Fruit fly (Drosophila melanogaster) whole organism, embryonic: ENCODE measurements around the gene CG5850.
A peak's percentile ranks its signal among the peaks of the same experiment; 100 is the strongest.

Experiments
- CG11085 ChIP-seq: fragments of 200-800 bp; sonication (Bioruptor generic); IDR thresholded peaks from 2 replicates; pipeline ENCODE4 v1.3.6; 2022; ENCODE audit warnings: missing biosample characterization, missing genetic modification characterization
- CG11504 ChIP-seq: fragments of 200-800 bp; sonication (Bioruptor generic); optimal IDR thresholded peaks from 3 replicates; lab custom pipeline; 2019; ENCODE audit warnings: missing biosample characterization, mild to moderate bottlenecking, missing genetic modification characterization, moderate library complexity
- CG14014 ChIP-seq: fragments of 200-800 bp; sonication (Bioruptor generic); IDR thresholded peaks from 2 replicates; pipeline ENCODE4 v1.3.6; 2022; ENCODE audit warnings: missing biosample characterization, missing genetic modification characterization
- CG14860 ChIP-seq: fragments of 200-800 bp; sonication (Bioruptor generic); IDR thresholded peaks from 3 replicates; pipeline ENCODE4 v1.3.6; 2022; ENCODE audit warnings: missing biosample characterization, missing genetic modification characterization; ENCODE audit not compliant: partially characterized antibody
- CG14965 ChIP-seq: fragments of 200-800 bp; sonication (Bioruptor generic); optimal IDR thresholded peaks from 2 replicates; lab custom pipeline; 2016; ENCODE audit warnings: missing biosample characterization, missing genetic modification characterization, borderline replicate concordance
- CG15696 ChIP-seq: fragments of 200-800 bp; sonication (Bioruptor generic); optimal IDR thresholded peaks from 2 replicates; lab custom pipeline; 2019; ENCODE audit warnings: missing biosample characterization, mild to moderate bottlenecking, missing genetic modification characterization, moderate library complexity
- CG17359 ChIP-seq: fragments of 200-800 bp; sonication (Bioruptor generic); optimal IDR thresholded peaks from 3 replicates; lab custom pipeline; 2018; ENCODE audit warnings: missing biosample characterization, mild to moderate bottlenecking, missing genetic modification characterization, moderate library complexity
- CG17361 ChIP-seq: fragments of 200-800 bp; sonication (Bioruptor generic); IDR thresholded peaks from 3 replicates; pipeline ENCODE4 v1.3.6; 2022; ENCODE audit warnings: missing biosample characterization, missing genetic modification characterization
- CG17612 ChIP-seq: fragments of 200-800 bp; sonication (Bioruptor generic); IDR thresholded peaks from 2 replicates; pipeline ENCODE4 v1.3.6; 2022; ENCODE audit warnings: missing biosample characterization, missing genetic modification characterization
- CG18011 ChIP-seq: fragments of 200-800 bp; sonication (Bioruptor generic); optimal IDR thresholded peaks from 2 replicates; lab custom pipeline; 2017; ENCODE audit warnings: missing biosample characterization, missing genetic modification characterization, mild to moderate bottlenecking, moderate library complexity, missing genotype
- CG3163 ChIP-seq: fragments of 200-800 bp; sonication (Bioruptor generic); optimal IDR thresholded peaks from 3 replicates; lab custom pipeline; 2016; ENCODE audit warnings: missing biosample characterization, missing genetic modification characterization
- CG3847 ChIP-seq: fragments of 200-800 bp; sonication (Bioruptor generic); IDR thresholded peaks from 2 replicates; pipeline ENCODE4 v1.3.6; 2022; ENCODE audit warnings: missing biosample characterization, missing genetic modification characterization
- CG42726 ChIP-seq: fragments of 200-800 bp; sonication (Bioruptor generic); IDR thresholded peaks from 2 replicates; pipeline ENCODE4 v1.3.6; 2022; ENCODE audit warnings: missing biosample characterization, missing genetic modification characterization; ENCODE audit not compliant: partially characterized antibody
- CG4328 ChIP-seq: fragments of 200-800 bp; sonication (Bioruptor generic); optimal IDR thresholded peaks from 3 replicates; lab custom pipeline; 2017; ENCODE audit warnings: missing biosample characterization, missing genetic modification reagents, missing genetic modification characterization
- CG4730 ChIP-seq: fragments of 200-800 bp; sonication (Bioruptor generic); IDR thresholded peaks from 2 replicates; pipeline ENCODE4 v1.3.6; 2022; ENCODE audit warnings: missing biosample characterization, missing genetic modification characterization
- CG6175 ChIP-seq: fragments of 200-800 bp; sonication (Bioruptor generic); IDR thresholded peaks from 3 replicates; pipeline ENCODE4 v1.3.6; 2022; ENCODE audit warnings: missing biosample characterization, missing genetic modification characterization
- CG6683 ChIP-seq: fragments of 200-800 bp; sonication (Bioruptor generic); optimal IDR thresholded peaks from 2 replicates; lab custom pipeline; 2017; ENCODE audit warnings: missing biosample characterization, mild to moderate bottlenecking, missing genetic modification characterization, missing genetic modification reagents
- CG6765 ChIP-seq: fragments of 200-800 bp; sonication (Bioruptor generic); optimal IDR thresholded peaks from 3 replicates; lab custom pipeline; 2017; ENCODE audit warnings: missing biosample characterization, mild to moderate bottlenecking, missing genetic modification characterization
- CG9215 ChIP-seq: fragments of 200-800 bp; sonication (Bioruptor generic); IDR thresholded peaks from 2 replicates; pipeline ENCODE4 v1.3.6; 2022; ENCODE audit warnings: missing biosample characterization, missing genetic modification characterization
- CG9609 ChIP-seq: fragments of 200-800 bp; sonication (Bioruptor generic); optimal IDR thresholded peaks from 3 replicates; lab custom pipeline; 2016; ENCODE audit warnings: missing biosample characterization, missing genetic modification characterization
- CG9797 ChIP-seq: fragments of 200-800 bp; sonication (Bioruptor generic); optimal IDR thresholded peaks from 3 replicates; lab custom pipeline; 2018; ENCODE audit warnings: missing biosample characterization, mild to moderate bottlenecking, missing genetic modification characterization
- CG9817 ChIP-seq: fragments of 200-800 bp; sonication (Bioruptor generic); optimal IDR thresholded peaks from 2 replicates; lab custom pipeline; 2018; ENCODE audit warnings: missing biosample characterization, mild to moderate bottlenecking, missing genetic modification characterization, moderate library complexity
- CG9876 ChIP-seq: fragments of 200-800 bp; sonication (Bioruptor generic); optimal IDR thresholded peaks from 2 replicates; lab custom pipeline; 2016; ENCODE audit warnings: missing biosample characterization, missing genetic modification characterization
- Dip2 ChIP-seq: fragments of 200-800 bp; sonication (Bioruptor generic); IDR thresholded peaks from 2 replicates; pipeline ENCODE4 v1.3.6; 2022; ENCODE audit warnings: missing biosample characterization, missing genetic modification characterization
- Gug ChIP-seq: fragments of 200-800 bp; sonication (Bioruptor generic); IDR thresholded peaks from 4 replicates; pipeline ENCODE4 v1.3.6; 2022; ENCODE audit warnings: missing biosample characterization, missing genetic modification characterization
- Hr3 ChIP-seq: fragments of 200-800 bp; sonication (Bioruptor generic); optimal IDR thresholded peaks from 3 replicates; lab custom pipeline; 2016; ENCODE audit warnings: missing biosample characterization, missing genetic modification characterization
- NC2α ChIP-seq: fragments of 200-800 bp; sonication (Bioruptor generic); optimal IDR thresholded peaks from 2 replicates; lab custom pipeline; 2016; ENCODE audit warnings: missing biosample characterization, missing genetic modification characterization
- NC2β ChIP-seq: fragments of 200-800 bp; sonication (Bioruptor generic); optimal IDR thresholded peaks from 2 replicates; lab custom pipeline; 2016; ENCODE audit warnings: missing biosample characterization, missing genetic modification characterization
- Oaz ChIP-seq: fragments of 200-800 bp; sonication (Bioruptor generic); IDR thresholded peaks from 2 replicates; pipeline ENCODE4 v1.3.6; 2022; ENCODE audit warnings: missing biosample characterization, missing genetic modification characterization
- Poxn ChIP-seq: fragments of 200-800 bp; sonication (Bioruptor generic); IDR thresholded peaks from 2 replicates; pipeline ENCODE4 v1.3.6; 2022; ENCODE audit warnings: missing biosample characterization, missing genetic modification characterization
- Rfx ChIP-seq: fragments of 200-800 bp; sonication (Bioruptor generic); IDR thresholded peaks from 2 replicates; pipeline ENCODE4 v1.3.6; 2022; ENCODE audit warnings: missing biosample characterization, missing genetic modification characterization
- Sry-δ ChIP-seq: fragments of 200-800 bp; sonication (Bioruptor generic); optimal IDR thresholded peaks from 2 replicates; lab custom pipeline; 2016; ENCODE audit warnings: missing biosample characterization, missing genetic modification characterization
- ato ChIP-seq: fragments of 200-800 bp; sonication (Bioruptor generic); IDR thresholded peaks from 2 replicates; pipeline ENCODE4 v1.3.6; 2022; ENCODE audit warnings: missing biosample characterization, missing genetic modification characterization; ENCODE audit not compliant: partially characterized antibody
- croc ChIP-seq: fragments of 200-800 bp; sonication (Bioruptor generic); conservative IDR thresholded peaks from 3 replicates; pipeline ENCODE4 v1.3.6; 2022; ENCODE audit warnings: missing biosample characterization, missing genetic modification characterization
- dpn ChIP-seq, 2 experiments: fragments of 200-800 bp; sonication (Bioruptor generic); optimal IDR thresholded peaks; 3 replicates each; lab custom pipeline; 2016; ENCODE audit warnings: missing biosample characterization in 2 of 2, missing genetic modification characterization in 2 of 2
- fd96Cb ChIP-seq: fragments of 200-800 bp; sonication (Bioruptor generic); optimal IDR thresholded peaks from 2 replicates; lab custom pipeline; 2018; ENCODE audit warnings: missing biosample characterization, mild to moderate bottlenecking, missing genetic modification characterization, moderate library complexity
- gsb ChIP-seq: fragments of 200-800 bp; sonication (Bioruptor generic); IDR thresholded peaks from 2 replicates; pipeline ENCODE4 v1.3.6; 2022; ENCODE audit warnings: missing biosample characterization, missing genetic modification characterization
- hkb ChIP-seq, 2 experiments: fragments of 200-800 bp in 1 of 2; fragments of >200 bp in 1 of 2; sonication (Bioruptor generic) in 1 of 2; IDR thresholded peaks in 1 of 2; optimal IDR thresholded peaks in 1 of 2; 2 replicates each; pipeline versions ENCODE4 v1.3.6 to Lab custom; 2017 to 2022; ENCODE audit warnings: missing biosample characterization in 1 of 2, missing genetic modification characterization in 1 of 2
- jigr1 ChIP-seq: fragments of 200-800 bp; sonication (Bioruptor generic); IDR thresholded peaks from 3 replicates; pipeline ENCODE4 v1.3.6; 2022; ENCODE audit warnings: missing biosample characterization, missing genetic modification characterization
- kay ChIP-seq: fragments of 200-800 bp; sonication (Bioruptor generic); optimal IDR thresholded peaks from 2 replicates; lab custom pipeline; 2016; ENCODE audit warnings: missing biosample characterization, missing genetic modification characterization
- lbe ChIP-seq: fragments of 200-800 bp; sonication (Bioruptor generic); optimal IDR thresholded peaks from 2 replicates; lab custom pipeline; 2016; ENCODE audit warnings: missing biosample characterization, mild to moderate bottlenecking, missing genetic modification characterization
- luna ChIP-seq: fragments of 200-800 bp; sonication (Bioruptor generic); optimal IDR thresholded peaks from 2 replicates; lab custom pipeline; 2016; ENCODE audit warnings: missing biosample characterization, missing genetic modification characterization
- psq ChIP-seq: fragments of 200-800 bp; sonication (Bioruptor generic); optimal IDR thresholded peaks from 2 replicates; lab custom pipeline; 2017; ENCODE audit warnings: missing biosample characterization, missing genetic modification characterization
- salm ChIP-seq: fragments of 200-800 bp; sonication (Bioruptor generic); optimal IDR thresholded peaks from 2 replicates; lab custom pipeline; 2018; ENCODE audit warnings: missing biosample characterization, mild to moderate bottlenecking, missing genetic modification characterization
- sug ChIP-seq: fragments of 200-800 bp; optimal IDR thresholded peaks from 2 replicates; lab custom pipeline; 2019; ENCODE audit warnings: missing biosample characterization, mild to moderate bottlenecking, missing genetic modification characterization, moderate library complexity
- tll ChIP-seq, 2 experiments: fragments of 200-800 bp in 1 of 2; fragments of >200 bp in 1 of 2; sonication (Bioruptor generic) in 1 of 2; optimal IDR thresholded peaks; 2 replicates each; lab custom pipeline; 2017 to 2019; ENCODE audit warnings: missing biosample characterization in 2 of 2, missing genetic modification characterization in 2 of 2, mild to moderate bottlenecking in 1 of 2, moderate library complexity in 1 of 2
- trem ChIP-seq: fragments of 200-800 bp; optimal IDR thresholded peaks from 3 replicates; lab custom pipeline; 2019; ENCODE audit warnings: missing biosample characterization, mild to moderate bottlenecking, missing genetic modification characterization, moderate library complexity
- wdn ChIP-seq: fragments of 200-800 bp; sonication (Bioruptor generic); IDR thresholded peaks from 2 replicates; pipeline ENCODE4 v1.3.6; 2022; ENCODE audit warnings: missing biosample characterization, missing genetic modification characterization
- yki ChIP-seq: fragments of >200 bp; optimal IDR thresholded peaks from 3 replicates; lab custom pipeline; 2018

CG5850 gene

DNA sequence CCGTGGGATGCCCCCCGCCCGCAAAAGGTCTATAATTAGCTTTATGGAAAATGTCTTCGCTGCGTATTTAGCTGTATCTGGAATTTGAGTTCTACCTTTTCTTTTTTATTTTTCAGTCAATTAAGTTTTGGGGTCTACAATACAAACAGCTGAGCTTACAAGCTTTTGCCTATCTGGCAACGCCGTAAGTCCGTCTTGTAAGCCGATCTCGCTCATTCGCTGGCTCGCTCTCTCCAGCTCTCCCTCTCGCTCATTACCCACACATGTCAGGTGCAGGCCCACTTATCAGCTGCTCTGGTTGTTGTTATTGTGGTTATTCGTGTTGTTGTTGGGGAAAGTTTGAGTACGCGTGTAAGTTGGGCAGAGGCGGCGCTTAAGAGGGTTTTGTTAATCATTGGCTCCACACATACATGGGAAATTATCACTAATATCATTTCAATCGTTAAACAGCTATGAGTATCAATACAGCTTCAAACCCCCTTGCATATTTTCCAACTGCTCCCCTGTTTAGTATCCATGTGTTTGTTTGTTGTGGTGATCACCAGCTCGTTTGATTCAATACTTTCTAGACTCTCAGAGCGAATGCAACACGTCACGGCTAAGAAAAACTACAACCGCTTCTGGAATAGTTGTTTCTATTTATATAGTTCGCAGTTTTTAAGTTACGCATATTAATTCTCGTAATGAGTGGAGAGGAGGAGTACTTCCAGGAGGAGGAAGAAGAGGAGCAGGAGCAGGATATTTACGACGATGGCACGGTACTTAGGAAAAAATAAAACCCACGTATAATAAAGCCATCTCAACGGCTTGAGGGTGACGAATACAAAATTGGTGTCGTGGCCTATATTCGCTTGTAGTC is 46.3 kb upstream of the CG5850 start (continued):
- peak; percentile 89 for TF ChIP-seq salm (tag; lab: Kevin White, UChicago)
- TF ChIP-seq wdn (GFP tag; lab: Robert Waterston, UW): peak; percentile 98
- peak; percentile 95 for TF ChIP-seq Oaz
- TF ChIP-seq kay (GFP tag; lab: Kevin White, UChicago): peak; percentile 97
- peak; percentile 95 for TF ChIP-seq CG11504
- peak; percentile 96 for TF ChIP-seq fd96Cb (tag; lab: Kevin White, UChicago)
- peak; percentile 98 for TF ChIP-seq CG14014 (GFP tag; lab: Robert Waterston, UW)
- peak; percentile 91 for TF ChIP-seq CG3163
- peak; percentile 90 for TF ChIP-seq Poxn (GFP tag; lab: Robert Waterston, UW)
- TF ChIP-seq CG15696 (tag; lab: Kevin White, UChicago): peak; percentile 90
- peak; percentile 96 for TF ChIP-seq luna
- no peak; the same call in 1 of the 2 replicates for TF ChIP-seq Dip2 (GFP tag; lab: Robert Waterston, UW)
- peak; percentile 92 for TF ChIP-seq CG6765 (GFP tag; lab: Kevin White, UChicago)
- peak; percentile 86 for TF ChIP-seq CG14965 (GFP tag; lab: Kevin White, UChicago)
- TF ChIP-seq CG42726: no peak
- peak; percentile 92 for TF ChIP-seq CG17361
- peak; percentile 89 for TF ChIP-seq jigr1 (GFP tag; lab: Robert Waterston, UW)
- TF ChIP-seq CG9215 (GFP tag; lab: Robert Waterston, UW): peak; percentile 94
- peak; percentile 98 for TF ChIP-seq CG9817 (tag; lab: Kevin White, UChicago)
- no peak for TF ChIP-seq yki (lab: Kevin White, UChicago)
- peak; percentile 98 for TF ChIP-seq CG9609 (GFP tag; lab: Kevin White, UChicago)
- TF ChIP-seq Rfx (GFP tag; lab: Robert Waterston, UW): peak; percentile 99
- TF ChIP-seq dpn (GFP tag; optimal IDR thresholded peaks at IDR 0.05; lab: Kevin White, UChicago): peak; percentile 98 to 99
- TF ChIP-seq CG17612: peak; percentile 95
- peak; percentile 94 for TF ChIP-seq NC2α (GFP tag; lab: Kevin White, UChicago)
- peak; percentile 95 for TF ChIP-seq CG6175 (GFP tag; lab: Robert Waterston, UW)
- TF ChIP-seq sug (tag; lab: Kevin White, UChicago): peak; percentile 94
- TF ChIP-seq Sry-δ (GFP tag; lab: Kevin White, UChicago): peak; percentile 71
- TF ChIP-seq CG14860 (GFP tag; lab: Robert Waterston, UW): no peak
- TF ChIP-seq ato (GFP tag; lab: Robert Waterston, UW): no peak
- no peak for TF ChIP-seq tll (GFP tag; optimal IDR thresholded peaks at IDR 0.05; lab: Kevin White, UChicago)
- TF ChIP-seq CG3847: peak; percentile 98
- TF ChIP-seq CG6683 (GFP tag; lab: Kevin White, UChicago): peak; percentile 90
- TF ChIP-seq CG17359 (tag; lab: Kevin White, UChicago): peak; percentile 98
- TF ChIP-seq croc (GFP tag; lab: Robert Waterston, UW): peak; percentile 93
- TF ChIP-seq CG11085 (GFP tag; lab: Robert Waterston, UW): peak; percentile 95
- peak; percentile 98 for TF ChIP-seq CG9876
- TF ChIP-seq Hr3 (GFP tag; lab: Kevin White, UChicago): peak; percentile 95
- TF ChIP-seq psq (GFP tag; lab: Kevin White, UChicago): peak; percentile 82
- TF ChIP-seq CG18011: peak; percentile 86
- TF ChIP-seq trem (tag; lab: Kevin White, UChicago): peak; percentile 84
- peak; percentile 98 for TF ChIP-seq Gug (GFP tag; lab: Robert Waterston, UW)
- TF ChIP-seq CG4730 (GFP tag; lab: Robert Waterston, UW): peak; percentile 96
- peak; percentile 27 for TF ChIP-seq CG9797
- TF ChIP-seq CG4328 (GFP tag; lab: Kevin White, UChicago): peak; percentile 92
- no peak for TF ChIP-seq hkb (optimal IDR thresholded peaks at IDR 0.05; lab: Kevin White, UChicago)
- TF ChIP-seq hkb (GFP tag; IDR thresholded peaks at IDR 0.05; lab: Robert Waterston, UW): peak; percentile 97
- TF ChIP-seq lbe (GFP tag; lab: Kevin White, UChicago): peak; percentile 98
- TF ChIP-seq NC2β (GFP tag; lab: Kevin White, UChicago): peak; percentile 97
- TF ChIP-seq gsb (GFP tag; lab: Robert Waterston, UW): peak; percentile 96
